Worm (Caenorhabditis elegans) whole organism, L4/young adult: ENCODE measurements around the gene M199.136.

Source experiments
- dao-5 ChIP-seq: sonication (generic microtip); optimal IDR thresholded peaks from 2 replicates; lab custom pipeline; 2016; ENCODE audit warnings: missing genotype, missing genetic modification characterization, moderate library complexity, missing compliant biosample characterization
- him-1 ChIP-seq: sonication (generic microtip); optimal IDR thresholded peaks from 2 replicates; lab custom pipeline; 2016; ENCODE audit warnings: missing genotype, missing genetic modification reagents, missing genetic modification characterization, missing compliant biosample characterization

- TF ChIP-seq dao-5 (tag; lab: Kevin White, UChicago) (no peak), him-1 (no peak)
These were observed 2.3 kb downstream of the M199.136 start, which contains the start of gene clec-189 for ce11 chrIV:15120746-15121145.
